Worm (Caenorhabditis elegans) whole organism, L4/young adult: ENCODE results near the gene teg-1.

ENCODE experiments used
- W03F9.2 ChIP-seq: fragments of 150-350 bp; optimal IDR thresholded peaks from 2 replicates; lab custom pipeline; 2014; ENCODE audit warnings: missing biosample characterization, missing genetic modification characterization
- dao-5 ChIP-seq: sonication (generic microtip); optimal IDR thresholded peaks from 2 replicates; lab custom pipeline; 2016; ENCODE audit warnings: missing genotype, missing genetic modification characterization, moderate library complexity, missing compliant biosample characterization
- him-1 ChIP-seq: sonication (generic microtip); optimal IDR thresholded peaks from 2 replicates; lab custom pipeline; 2016; ENCODE audit warnings: missing genotype, missing genetic modification reagents, missing genetic modification characterization, missing compliant biosample characterization

The teg-1 gene

ce11 chrIII:11286069-11286468 is 32.0 kb downstream of the teg-1 start:
- TF ChIP-seq W03F9.2 (tag; lab: Kevin White, UChicago): no peak
- TF ChIP-seq dao-5 (tag; lab: Kevin White, UChicago): no peak

DNA sequence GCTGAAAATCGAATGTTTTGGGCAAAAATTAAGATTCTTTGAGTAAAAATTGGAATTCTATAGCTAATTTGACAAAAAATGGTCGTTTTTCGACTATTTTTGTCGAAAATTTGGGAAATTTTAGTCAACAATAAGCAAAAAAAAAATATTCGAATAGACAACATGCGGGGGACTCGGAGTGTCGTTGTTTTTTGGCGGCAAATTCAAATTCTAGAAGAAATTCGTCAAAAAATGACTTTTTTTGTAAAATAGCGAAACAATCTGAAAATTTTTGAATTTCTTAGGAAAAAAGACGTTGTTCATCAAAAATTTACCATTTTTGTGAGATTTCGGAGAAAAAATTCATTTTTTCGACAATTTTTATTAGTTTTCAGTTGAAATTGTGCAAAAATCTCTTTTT is 34.4 kb downstream of the teg-1 start:
- TF ChIP-seq him-1 (tag; lab: Kevin White, UChicago) (no peak), W03F9.2 (tag; lab: Kevin White, UChicago) (no peak), dao-5 (tag; lab: Kevin White, UChicago) (no peak)

- no peak for TF ChIP-seq him-1 (tag; lab: Kevin White, UChicago)
- TF ChIP-seq W03F9.2 (tag; lab: Kevin White, UChicago): no peak
- TF ChIP-seq dao-5 (tag; lab: Kevin White, UChicago): no peak
Measured at ce11 chrIII:11279954-11280353, 38.1 kb downstream of the teg-1 start.

ce11 chrIII:11278817-11279216 is 39.2 kb downstream of the teg-1 start, which contains the start of gene Y47D3A.21:
Y47D3A.21 (minus strand) TSS chrIII:11278917.
- TF ChIP-seq W03F9.2 (tag; lab: Kevin White, UChicago): no peak
- no peak for TF ChIP-seq him-1 (tag; lab: Kevin White, UChicago)
- no peak for TF ChIP-seq dao-5 (tag; lab: Kevin White, UChicago)

- TF ChIP-seq dao-5 (tag; lab: Kevin White, UChicago): no peak
- TF ChIP-seq him-1 (tag; lab: Kevin White, UChicago): no peak
- no peak for TF ChIP-seq W03F9.2 (tag; lab: Kevin White, UChicago)
Measured at ce11 chrIII:11274590-11275116, 43.4 kb downstream of the teg-1 start, which contains the start of gene Y47D3A.20. Y47D3A.20 (plus strand) TSS chrIII:11275066.

DNA sequence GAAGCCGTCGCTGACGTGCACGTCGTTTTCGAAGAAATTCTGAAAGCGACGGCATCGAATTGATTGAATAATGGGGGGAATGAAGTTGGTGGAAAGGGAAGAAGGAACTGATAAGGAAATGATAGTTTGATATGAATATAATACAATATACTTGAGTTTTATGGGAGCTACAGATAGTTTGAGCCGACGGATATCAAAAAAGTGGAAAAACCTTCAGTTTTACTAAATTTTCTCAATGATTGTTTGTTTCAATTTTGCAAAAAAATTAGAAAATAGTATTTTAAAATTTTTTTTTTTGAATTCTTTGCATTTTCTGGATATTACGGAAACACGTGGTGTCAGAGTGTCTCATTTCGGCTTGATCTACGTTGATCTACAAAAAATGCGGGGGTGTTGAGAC is 47.2 kb downstream of the teg-1 start, which contains the start of gene obr-1:
Gene obr-1 (minus strand): TSS at position 101 of the 400 bp plus-strand sequence.
- TF ChIP-seq W03F9.2 (tag; lab: Kevin White, UChicago) (no peak), dao-5 (tag; lab: Kevin White, UChicago) (no peak), him-1 (tag; lab: Kevin White, UChicago) (no peak)

- TF ChIP-seq W03F9.2 (tag; lab: Kevin White, UChicago) (no peak), dao-5 (tag; lab: Kevin White, UChicago) (no peak), him-1 (tag; lab: Kevin White, UChicago) (no peak)
Measured at ce11 chrIII:11269206-11269605, 48.8 kb downstream of the teg-1 start.

ce11 chrIII:11268532-11268931 is 49.5 kb downstream of the teg-1 start:
- TF ChIP-seq him-1 (tag; lab: Kevin White, UChicago) (no peak), W03F9.2 (tag; lab: Kevin White, UChicago) (no peak), dao-5 (tag; lab: Kevin White, UChicago) (no peak)

DNA sequence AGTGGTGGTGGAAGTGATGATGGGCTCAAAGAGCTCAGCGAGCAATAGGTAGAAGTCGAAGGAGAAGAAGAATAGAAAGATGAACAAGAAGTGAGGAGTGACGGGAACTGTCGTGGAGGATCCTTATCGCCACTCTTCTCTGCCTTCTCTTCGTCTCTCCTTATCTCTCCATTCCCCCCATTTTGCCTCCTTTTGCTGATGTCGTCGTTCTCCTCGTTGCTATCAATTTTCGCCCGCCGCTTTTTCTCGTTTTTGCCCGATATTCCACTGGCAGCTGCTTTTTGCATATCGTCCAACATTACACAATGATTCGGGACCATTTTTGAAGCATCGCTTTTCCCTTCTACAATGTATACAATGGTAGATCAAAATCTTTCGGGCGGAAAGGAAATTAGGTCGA is 50.7 kb downstream of the teg-1 start:
- TF ChIP-seq W03F9.2 (tag; lab: Kevin White, UChicago) (no peak), dao-5 (tag; lab: Kevin White, UChicago) (no peak), him-1 (tag; lab: Kevin White, UChicago) (no peak)
